Fruit fly (Drosophila melanogaster) whole organism, pupa: ENCODE measurements around the gene Sfp78E.

Source experiments
- CG10348 ChIP-seq: fragments of 200-800 bp; sonication (Bioruptor generic); IDR thresholded peaks from 2 replicates; pipeline ENCODE4 v1.3.6; 2022; ENCODE audit warnings: missing biosample characterization, missing genetic modification characterization
- CG12605 ChIP-seq: fragments of 200-800 bp; sonication (Bioruptor generic); IDR thresholded peaks from 2 replicates; pipeline ENCODE4 v1.3.6; 2022; ENCODE audit warnings: missing biosample characterization, missing genetic modification characterization
- CG13204 ChIP-seq: fragments of 200-800 bp; sonication (Bioruptor generic); optimal IDR thresholded peaks from 2 replicates; lab custom pipeline; 2018; ENCODE audit warnings: missing biosample characterization, mild to moderate bottlenecking, missing genetic modification characterization, moderate library complexity
- CG14655 ChIP-seq: fragments of 200-800 bp; sonication (Bioruptor generic); optimal IDR thresholded peaks from 3 replicates; lab custom pipeline; 2017; ENCODE audit warnings: mild to moderate bottlenecking, missing biosample characterization, missing genetic modification reagents, missing genetic modification characterization
- CG15710 ChIP-seq: fragments of 200-800 bp; sonication (Bioruptor generic); optimal IDR thresholded peaks from 2 replicates; lab custom pipeline; 2018; ENCODE audit warnings: missing biosample characterization, mild to moderate bottlenecking, missing genetic modification characterization, moderate library complexity
- CG17806 ChIP-seq: fragments of 200-800 bp; sonication (Bioruptor generic); optimal IDR thresholded peaks from 2 replicates; lab custom pipeline; 2018; ENCODE audit warnings: missing biosample characterization, mild to moderate bottlenecking, missing genetic modification characterization, moderate library complexity
- CG32121 ChIP-seq: fragments of 200-800 bp; sonication (Bioruptor generic); IDR thresholded peaks from 2 replicates; pipeline ENCODE4 v1.3.6; 2022; ENCODE audit warnings: missing biosample characterization, missing genetic modification characterization
- CG34367 ChIP-seq: fragments of 200-800 bp; sonication (Bioruptor generic); optimal IDR thresholded peaks from 2 replicates; lab custom pipeline; 2018; ENCODE audit warnings: missing biosample characterization, mild to moderate bottlenecking, missing genetic modification characterization
- CG4496 ChIP-seq: fragments of 200-800 bp; sonication (Bioruptor generic); IDR thresholded peaks from 3 replicates; pipeline ENCODE4 v1.3.6; 2022; ENCODE audit warnings: missing biosample characterization, missing genetic modification characterization
- CG8159 ChIP-seq: fragments of 200-800 bp; sonication (Bioruptor generic); optimal IDR thresholded peaks from 3 replicates; lab custom pipeline; 2018; ENCODE audit warnings: missing biosample characterization, mild to moderate bottlenecking, missing genetic modification characterization, moderate library complexity
- CG8301 ChIP-seq: fragments of 200-800 bp; sonication (Bioruptor generic); optimal IDR thresholded peaks from 2 replicates; lab custom pipeline; 2018; ENCODE audit warnings: missing biosample characterization, mild to moderate bottlenecking, missing genetic modification characterization
- CG9948 ChIP-seq: fragments of 200-800 bp; sonication (Bioruptor generic); optimal IDR thresholded peaks from 2 replicates; lab custom pipeline; 2018; ENCODE audit warnings: missing biosample characterization, mild to moderate bottlenecking, missing genetic modification characterization, moderate library complexity
- D1 ChIP-seq: fragments of 200-800 bp; sonication (Bioruptor generic); optimal IDR thresholded peaks from 2 replicates; lab custom pipeline; 2018; ENCODE audit warnings: missing biosample characterization, mild to moderate bottlenecking, missing genetic modification characterization, moderate library complexity
- EcR ChIP-seq: fragments of 200-800 bp; sonication (Bioruptor generic); optimal IDR thresholded peaks from 3 replicates; lab custom pipeline; 2019; ENCODE audit warnings: missing biosample characterization, missing genetic modification characterization, mild to moderate bottlenecking, moderate library complexity, missing genetic modification reagents
- Ets98B ChIP-seq: fragments of 200-800 bp; sonication (Bioruptor generic); IDR thresholded peaks from 2 replicates; pipeline ENCODE4 v1.3.6; 2022; ENCODE audit warnings: missing biosample characterization, missing genetic modification characterization
- Pif1A ChIP-seq: fragments of 200-800 bp; sonication (Bioruptor generic); optimal IDR thresholded peaks from 3 replicates; lab custom pipeline; 2016; ENCODE audit warnings: missing biosample characterization, missing genetic modification characterization
- Pif1B ChIP-seq: fragments of 200-800 bp; sonication (Bioruptor generic); optimal IDR thresholded peaks from 3 replicates; lab custom pipeline; 2016; ENCODE audit warnings: missing biosample characterization, missing genetic modification characterization
- Snoo ChIP-seq: fragments of 200-800 bp; sonication (Bioruptor generic); optimal IDR thresholded peaks from 3 replicates; lab custom pipeline; 2017; ENCODE audit warnings: missing biosample characterization, mild to moderate bottlenecking, missing genetic modification characterization, inconsistent platforms
- fd96Ca ChIP-seq: fragments of 200-800 bp; sonication (Bioruptor generic); IDR thresholded peaks from 3 replicates; pipeline ENCODE4 v1.3.6; 2022; ENCODE audit warnings: missing biosample characterization, missing genetic modification characterization
- gl ChIP-seq: fragments of 200-800 bp; sonication (Bioruptor generic); optimal IDR thresholded peaks from 2 replicates; lab custom pipeline; 2018; ENCODE audit warnings: missing biosample characterization, mild to moderate bottlenecking, missing genetic modification characterization
- rn ChIP-seq: fragments of 200-800 bp; sonication (Bioruptor generic); IDR thresholded peaks from 2 replicates; pipeline ENCODE4 v1.3.6; 2022; ENCODE audit warnings: missing biosample characterization, missing genetic modification characterization

The Sfp78E gene

DNA sequence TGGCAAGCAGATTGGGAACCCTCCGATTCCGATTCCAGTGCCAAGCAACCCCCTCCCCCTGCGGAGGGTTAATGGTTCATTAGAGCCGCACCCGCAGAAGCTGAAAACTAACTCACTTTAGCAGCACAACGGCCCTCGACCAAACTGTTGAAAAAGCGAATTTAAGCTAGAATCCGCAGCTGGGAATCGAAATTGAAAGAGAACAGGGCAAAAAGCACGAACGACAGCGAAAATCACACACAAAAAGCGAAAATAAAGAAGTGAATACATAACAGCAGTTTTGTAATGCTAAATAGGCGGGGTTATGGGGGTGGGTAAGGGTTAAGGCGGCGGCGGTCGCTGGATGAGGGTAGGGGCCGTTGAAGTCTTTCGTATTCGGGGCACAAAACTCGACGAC, 43.9 kb upstream of the Sfp78E start:
- TF ChIP-seq CG14655 (GFP tag; lab: Kevin White, UChicago) (no peak), CG8159 (tag; lab: Kevin White, UChicago) (no peak), CG9948 (no peak), CG17806 (no peak), CG12605 (GFP tag; lab: Robert Waterston, UW) (no peak), D1 (tag; lab: Kevin White, UChicago) (no peak), CG15710 (tag; lab: Kevin White, UChicago) (no peak), Pif1A (GFP tag; lab: Kevin White, UChicago) (no peak), Snoo (tag; lab: Kevin White, UChicago) (no peak), CG10348 (no peak), EcR (no peak), Pif1B (no peak), CG13204 (GFP tag; lab: Kevin White, UChicago) (no peak), CG4496 (GFP tag; lab: Robert Waterston, UW) (no peak), fd96Ca (GFP tag; lab: Robert Waterston, UW) (no peak), rn (no peak), CG8301 (tag; lab: Kevin White, UChicago) (no peak)

DNA sequence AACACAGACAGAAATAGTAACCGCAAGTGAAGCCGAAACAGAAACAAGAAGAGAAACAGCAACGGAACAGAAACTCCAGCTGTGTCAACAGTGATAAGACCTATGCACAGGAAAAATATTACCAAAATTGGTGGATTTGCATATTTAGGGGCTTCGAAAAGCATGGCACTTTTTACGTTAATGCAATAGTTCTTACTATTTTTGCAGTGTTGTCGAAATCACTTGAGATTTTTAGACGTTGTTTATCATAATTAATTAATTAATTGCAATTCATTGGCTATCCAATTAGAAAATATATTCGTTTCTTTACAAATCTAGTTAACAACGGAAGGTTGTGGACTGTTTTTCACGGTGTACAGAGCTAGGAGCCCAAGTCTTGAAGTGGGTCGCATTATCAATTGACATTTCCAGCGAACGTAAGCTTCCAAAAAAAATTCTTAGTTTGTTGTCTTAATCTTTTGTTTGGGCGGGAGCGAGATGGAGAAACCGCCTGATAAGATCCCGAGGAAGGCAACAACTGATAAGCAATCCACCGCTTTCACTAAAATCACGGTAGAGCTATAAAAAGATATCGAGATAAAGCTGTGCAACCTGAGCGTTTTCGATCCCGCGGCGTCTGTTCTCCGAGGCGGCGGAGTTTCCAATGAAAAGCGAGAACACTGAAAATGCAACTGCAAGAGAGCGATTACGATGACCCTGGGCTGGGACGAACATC, 43.3 kb upstream of the Sfp78E start:
- no peak for TF ChIP-seq CG8159 (tag; lab: Kevin White, UChicago)
- no peak for TF ChIP-seq gl (tag; lab: Kevin White, UChicago)
- no peak for TF ChIP-seq CG8301 (tag; lab: Kevin White, UChicago)
- TF ChIP-seq EcR: no peak
- TF ChIP-seq CG15710 (tag; lab: Kevin White, UChicago): no peak
- no peak for TF ChIP-seq CG9948
- no peak for TF ChIP-seq Pif1A (GFP tag; lab: Kevin White, UChicago)
- TF ChIP-seq Pif1B: no peak
- TF ChIP-seq rn: no peak
- TF ChIP-seq D1 (tag; lab: Kevin White, UChicago): no peak
- TF ChIP-seq CG32121 (GFP tag; lab: Robert Waterston, UW): no peak
- TF ChIP-seq Snoo (tag; lab: Kevin White, UChicago): no peak
- TF ChIP-seq CG17806: no peak
- no peak for TF ChIP-seq fd96Ca (GFP tag; lab: Robert Waterston, UW)
- TF ChIP-seq Ets98B (GFP tag; lab: Robert Waterston, UW): no peak

DNA sequence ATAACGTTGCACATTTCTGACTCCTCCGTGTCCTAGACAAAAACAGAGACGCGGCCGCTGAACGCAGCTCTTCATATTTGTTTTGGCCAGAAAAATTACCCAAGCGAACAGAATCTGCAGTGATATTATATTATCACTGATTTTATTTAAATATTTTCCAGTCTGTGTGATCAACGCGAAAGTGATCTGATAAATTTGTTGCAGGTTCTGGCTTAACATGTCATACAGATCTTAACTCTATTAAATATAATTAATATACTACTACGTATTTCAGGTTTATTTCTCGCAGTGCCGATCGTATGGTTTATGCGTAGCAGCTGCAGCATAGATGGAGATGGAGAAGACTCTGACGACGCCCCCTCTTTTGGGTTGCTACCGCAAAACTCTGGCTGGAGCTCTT, 37.0 kb upstream of the Sfp78E start:
- TF ChIP-seq CG4496 (GFP tag; lab: Robert Waterston, UW) (no peak), EcR (no peak), Snoo (tag; lab: Kevin White, UChicago) (no peak), gl (tag; lab: Kevin White, UChicago) (peak; percentile 36), CG8159 (tag; lab: Kevin White, UChicago) (peak; percentile 79), Pif1A (GFP tag; lab: Kevin White, UChicago) (peak; percentile 60), CG14655 (GFP tag; lab: Kevin White, UChicago) (peak; percentile 72), Pif1B (peak; percentile 65), CG13204 (GFP tag; lab: Kevin White, UChicago) (no peak), CG10348 (no peak), CG32121 (GFP tag; lab: Robert Waterston, UW) (no peak), fd96Ca (GFP tag; lab: Robert Waterston, UW) (no peak), CG12605 (GFP tag; lab: Robert Waterston, UW) (no peak), CG34367 (tag; lab: Kevin White, UChicago) (peak; percentile 74), CG17806 (peak; percentile 79), CG9948 (peak; percentile 73), rn (no peak), CG15710 (tag; lab: Kevin White, UChicago) (peak; percentile 63), Ets98B (GFP tag; lab: Robert Waterston, UW) (no peak), D1 (tag; lab: Kevin White, UChicago) (peak; percentile 12), CG8301 (tag; lab: Kevin White, UChicago) (peak; percentile 27)

DNA sequence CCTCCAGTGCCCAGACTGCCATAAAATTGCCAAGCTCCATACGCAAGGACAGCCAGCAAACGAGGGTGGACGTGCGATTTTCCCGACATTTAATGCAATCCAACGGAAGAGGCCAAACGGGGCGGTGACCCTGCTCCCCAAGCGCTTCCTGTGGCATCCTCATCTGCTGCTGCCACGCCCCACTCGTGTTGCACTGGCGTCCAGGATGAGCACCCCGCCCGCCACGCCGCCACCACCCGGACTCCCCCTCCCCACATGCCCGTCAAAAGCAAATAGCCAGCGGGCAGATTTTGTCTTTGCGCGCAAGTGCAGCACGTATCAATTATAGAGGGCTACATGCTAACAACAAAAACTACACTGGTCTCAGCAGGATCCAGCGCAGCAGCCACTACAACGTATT, 34.4 kb upstream of the Sfp78E start:
- no peak for TF ChIP-seq rn
- TF ChIP-seq Pif1B: no peak
- no peak for TF ChIP-seq fd96Ca (GFP tag; lab: Robert Waterston, UW)
- no peak for TF ChIP-seq CG14655 (GFP tag; lab: Kevin White, UChicago)
- no peak for TF ChIP-seq CG13204 (GFP tag; lab: Kevin White, UChicago)
- TF ChIP-seq CG10348: no peak
- no peak for TF ChIP-seq CG4496 (GFP tag; lab: Robert Waterston, UW)

DNA sequence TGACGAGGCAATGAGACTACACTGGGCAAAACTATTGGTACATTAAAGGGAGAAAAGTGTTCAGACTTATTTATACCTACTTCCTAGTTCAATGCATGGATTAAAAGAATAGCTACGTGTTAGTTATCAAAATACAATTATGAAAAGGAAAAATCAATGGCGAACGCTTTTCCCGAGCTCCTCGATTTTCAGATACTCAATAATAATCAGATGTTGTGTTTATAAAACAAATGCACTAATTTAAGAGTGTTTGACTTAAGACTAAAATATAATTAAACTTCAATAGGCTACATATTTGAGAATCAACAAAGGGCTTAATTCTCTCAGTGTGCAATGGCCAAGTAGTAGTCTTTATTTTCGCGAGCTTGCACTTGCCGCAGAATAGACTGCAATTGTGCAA, 32.1 kb upstream of the Sfp78E start:
- TF ChIP-seq D1 (tag; lab: Kevin White, UChicago) (no peak), Pif1A (GFP tag; lab: Kevin White, UChicago) (peak; percentile 35), Pif1B (no peak), CG14655 (GFP tag; lab: Kevin White, UChicago) (peak; percentile 70), Snoo (tag; lab: Kevin White, UChicago) (no peak), CG4496 (GFP tag; lab: Robert Waterston, UW) (no peak), gl (tag; lab: Kevin White, UChicago) (no peak), CG12605 (GFP tag; lab: Robert Waterston, UW) (no peak), EcR (no peak), CG8301 (tag; lab: Kevin White, UChicago) (peak; percentile 56), CG34367 (tag; lab: Kevin White, UChicago) (peak; percentile 16), CG9948 (peak; percentile 45), fd96Ca (GFP tag; lab: Robert Waterston, UW) (no peak), CG32121 (GFP tag; lab: Robert Waterston, UW) (no peak), CG8159 (tag; lab: Kevin White, UChicago) (peak; percentile 43), CG13204 (GFP tag; lab: Kevin White, UChicago) (no peak), rn (no peak), CG17806 (peak; percentile 46), CG15710 (tag; lab: Kevin White, UChicago) (peak; percentile 36), CG10348 (no peak), Ets98B (GFP tag; lab: Robert Waterston, UW) (no peak)
